Fruit fly (Drosophila melanogaster) whole organism, prepupa: ENCODE results near the gene CG42450.

Experiments
- CG10631 ChIP-seq: fragments of 200-800 bp; sonication (Bioruptor generic); optimal IDR thresholded peaks from 2 replicates; lab custom pipeline; 2016; ENCODE audit warnings: missing biosample characterization, missing genetic modification characterization
- CG10669 ChIP-seq: fragments of 200-800 bp; sonication (Bioruptor generic); optimal IDR thresholded peaks from 3 replicates; lab custom pipeline; 2018; ENCODE audit warnings: missing biosample characterization, mild to moderate bottlenecking, missing genetic modification characterization, moderate library complexity
- CG11294 ChIP-seq: fragments of 200-800 bp; sonication (Bioruptor generic); IDR thresholded peaks from 2 replicates; pipeline ENCODE4 v1.3.6; 2022; ENCODE audit warnings: missing biosample characterization, missing genetic modification characterization
- CG15336 ChIP-seq: fragments of 200-800 bp; sonication (Bioruptor generic); IDR thresholded peaks from 2 replicates; pipeline ENCODE4 v1.3.6; 2022; ENCODE audit warnings: missing biosample characterization, missing genetic modification characterization
- CG1621 ChIP-seq: fragments of 200-800 bp; sonication (Bioruptor generic); optimal IDR thresholded peaks from 3 replicates; lab custom pipeline; 2018; ENCODE audit warnings: missing biosample characterization, mild to moderate bottlenecking, missing genetic modification characterization
- CG16779 ChIP-seq: fragments of 200-800 bp; sonication (Bioruptor generic); optimal IDR thresholded peaks from 3 replicates; lab custom pipeline; 2017; ENCODE audit warnings: missing biosample characterization, mild to moderate bottlenecking, missing genetic modification characterization
- CG3032 ChIP-seq: fragments of 200-800 bp; optimal IDR thresholded peaks from 2 replicates; lab custom pipeline; 2019; ENCODE audit warnings: missing biosample characterization, mild to moderate bottlenecking, missing genetic modification characterization, moderate library complexity
- CG31627 ChIP-seq: fragments of 200-800 bp; sonication (Bioruptor generic); optimal IDR thresholded peaks from 3 replicates; lab custom pipeline; 2016; ENCODE audit warnings: missing biosample characterization, missing genetic modification characterization
- CG3919 ChIP-seq: fragments of 200-800 bp; sonication (Bioruptor generic); optimal IDR thresholded peaks from 3 replicates; lab custom pipeline; 2016; ENCODE audit warnings: missing biosample characterization, missing genetic modification characterization
- CG6163 ChIP-seq: fragments of 200-800 bp; sonication (Bioruptor generic); IDR thresholded peaks from 3 replicates; pipeline ENCODE4 v1.3.6; 2022; ENCODE audit warnings: missing biosample characterization, missing genetic modification characterization
- CG6792 ChIP-seq: fragments of 200-800 bp; sonication (Bioruptor generic); optimal IDR thresholded peaks from 3 replicates; lab custom pipeline; 2016; ENCODE audit warnings: missing biosample characterization, missing genetic modification characterization
- CG6808 ChIP-seq: fragments of 200-800 bp; sonication (Bioruptor generic); optimal IDR thresholded peaks from 3 replicates; lab custom pipeline; 2017; ENCODE audit warnings: missing biosample characterization, missing genetic modification characterization, mild to moderate bottlenecking, moderate library complexity, missing genetic modification reagents
- CG6854 ChIP-seq: fragments of 200-800 bp; sonication (Bioruptor generic); optimal IDR thresholded peaks from 2 replicates; lab custom pipeline; 2017; ENCODE audit warnings: missing biosample characterization, mild to moderate bottlenecking, missing genetic modification characterization
- CG8632 ChIP-seq: fragments of 200-800 bp; sonication (Bioruptor generic); optimal IDR thresholded peaks from 3 replicates; lab custom pipeline; 2016; ENCODE audit warnings: missing biosample characterization, missing genetic modification characterization
- CG9139 ChIP-seq: fragments of 200-800 bp; sonication (Bioruptor generic); optimal IDR thresholded peaks from 3 replicates; lab custom pipeline; 2017; ENCODE audit warnings: missing biosample characterization, mild to moderate bottlenecking, missing genetic modification characterization
- Eip78C ChIP-seq: fragments of 200-800 bp; sonication (Bioruptor generic); peaks from one replicate; lab custom pipeline; 2016; ENCODE audit warnings: missing biosample characterization, missing genetic modification characterization
- Ets21C ChIP-seq: fragments of 200-800 bp; sonication (Bioruptor generic); optimal IDR thresholded peaks from 3 replicates; lab custom pipeline; 2016; ENCODE audit warnings: missing biosample characterization, missing genetic modification characterization
- Gug ChIP-seq: fragments of 200-800 bp; sonication (Bioruptor generic); IDR thresholded peaks from 2 replicates; pipeline ENCODE4 v1.3.6; 2022; ENCODE audit warnings: missing biosample characterization, missing genetic modification characterization
- Hr4 ChIP-seq: fragments of 200-800 bp; sonication (Bioruptor generic); optimal IDR thresholded peaks from 3 replicates; lab custom pipeline; 2016; ENCODE audit warnings: missing biosample characterization, missing genetic modification characterization
- Lpt ChIP-seq: fragments of 200-800 bp; sonication (Bioruptor generic); optimal IDR thresholded peaks from 3 replicates; lab custom pipeline; 2016; ENCODE audit warnings: missing biosample characterization, missing genetic modification characterization
- Sox102F ChIP-seq: fragments of 200-800 bp; sonication (Bioruptor generic); optimal IDR thresholded peaks from 2 replicates; lab custom pipeline; 2016; ENCODE audit warnings: missing biosample characterization, mild to moderate bottlenecking, missing genetic modification characterization
- Sox14 ChIP-seq: fragments of 200-800 bp; sonication (Bioruptor generic); optimal IDR thresholded peaks from 3 replicates; lab custom pipeline; 2016; ENCODE audit warnings: missing biosample characterization, missing genetic modification characterization
- achi ChIP-seq: fragments of 200-800 bp; sonication (Bioruptor generic); optimal IDR thresholded peaks from 3 replicates; lab custom pipeline; 2016; ENCODE audit warnings: missing biosample characterization, missing genetic modification characterization
- cyc ChIP-seq: fragments of 200-800 bp; sonication (Bioruptor generic); optimal IDR thresholded peaks from 3 replicates; lab custom pipeline; 2016; ENCODE audit warnings: missing biosample characterization, missing genetic modification characterization
- dsx ChIP-seq: fragments of 200-800 bp; optimal IDR thresholded peaks from 3 replicates; lab custom pipeline; 2019; ENCODE audit warnings: missing biosample characterization, mild to moderate bottlenecking, missing genetic modification characterization, moderate library complexity; ENCODE audit not compliant: poor library complexity, severe bottlenecking
- eg ChIP-seq: fragments of 200-800 bp; sonication (Bioruptor generic); IDR thresholded peaks from 3 replicates; pipeline ENCODE4 v1.3.6; 2022; ENCODE audit warnings: missing biosample characterization, missing genetic modification characterization
- esn ChIP-seq: fragments of 200-800 bp; sonication (Bioruptor generic); optimal IDR thresholded peaks from 2 replicates; lab custom pipeline; 2016; ENCODE audit warnings: missing biosample characterization, mild to moderate bottlenecking, missing genetic modification characterization, moderate library complexity
- fd85E ChIP-seq: fragments of 200-800 bp; sonication (Bioruptor generic); optimal IDR thresholded peaks from 3 replicates; lab custom pipeline; 2016; ENCODE audit warnings: missing biosample characterization, missing genetic modification characterization
- fkh ChIP-seq: fragments of 200-800 bp; sonication (Bioruptor generic); optimal IDR thresholded peaks from 3 replicates; lab custom pipeline; 2017; ENCODE audit warnings: missing biosample characterization, mild to moderate bottlenecking, missing genetic modification characterization, moderate library complexity
- lz ChIP-seq: fragments of 200-800 bp; sonication (Bioruptor generic); optimal IDR thresholded peaks from 3 replicates; lab custom pipeline; 2016; ENCODE audit warnings: missing biosample characterization, missing genetic modification characterization
- ss ChIP-seq, 2 experiments: fragments of 200-800 bp; sonication (Bioruptor generic); optimal IDR thresholded peaks; 2 replicates in 1 of 2; 3 replicates in 1 of 2; lab custom pipeline; 2017 to 2018; ENCODE audit warnings: mild to moderate bottlenecking in 2 of 2, missing biosample characterization in 2 of 2, missing genetic modification characterization in 2 of 2, moderate library complexity in 1 of 2
- svp ChIP-seq: fragments of 200-800 bp; sonication (Bioruptor generic); peaks from one replicate; lab custom pipeline; 2016; ENCODE audit warnings: missing biosample characterization, missing genetic modification characterization
- topi ChIP-seq: fragments of 200-800 bp; sonication (Bioruptor generic); optimal IDR thresholded peaks from 3 replicates; lab custom pipeline; 2016; ENCODE audit warnings: missing biosample characterization, missing genetic modification characterization

The CG42450 gene

dm6 chrX:18857916-18858315 lies 44.8 kb downstream of the CG42450 start, which contains the start of gene Usp39:
Gene Usp39, plus strand, starts transcription at chrX:18858203.
- no peak for TF ChIP-seq Ets21C (GFP tag; lab: Kevin White, UChicago)
- no peak for TF ChIP-seq CG10669 (GFP tag; lab: Kevin White, UChicago)
- peak; percentile 83 for TF ChIP-seq achi
- TF ChIP-seq cyc (GFP tag; lab: Kevin White, UChicago) = peak; percentile 5
- TF ChIP-seq CG8632 (GFP tag; lab: Kevin White, UChicago) = no peak
- peak; percentile 33 for TF ChIP-seq esn (GFP tag; lab: Kevin White, UChicago)
- TF ChIP-seq CG9139 (GFP tag; lab: Kevin White, UChicago) = no peak
- peak; percentile 10 for TF ChIP-seq lz (GFP tag; lab: Kevin White, UChicago)
- TF ChIP-seq CG31627 = peak; percentile 31
- TF ChIP-seq CG6854 = no peak
- TF ChIP-seq CG16779 (tag; lab: Kevin White, UChicago) = no peak
- no peak for TF ChIP-seq Lpt (GFP tag; lab: Kevin White, UChicago)

dm6 chrX:18860074-18860473 lies 47.0 kb downstream of the CG42450 start, which contains the start of gene CG32544:
Gene CG32544, plus strand, starts transcription at chrX:18860284.
- TF ChIP-seq Hr4 = no peak
- no peak for TF ChIP-seq lz (GFP tag; lab: Kevin White, UChicago)
- TF ChIP-seq eg (GFP tag; lab: Robert Waterston, UW) = no peak
- TF ChIP-seq dsx (GFP tag; lab: Kevin White, UChicago) = no peak
- TF ChIP-seq Gug = no peak
- no peak for TF ChIP-seq CG3919 (GFP tag; lab: Kevin White, UChicago)
- TF ChIP-seq, all 60 proteins: peak for 0

dm6 chrX:18863748-18864482 lies 50.8 kb downstream of the CG42450 start, which contains the start of the genes CG7326 and Dora:
Gene CG7326, minus strand, starts transcription at chrX:18863776.
Gene Dora, plus strand, starts transcription at chrX:18863950.
- TF ChIP-seq fkh (peak; percentile 29), Sox14 (GFP tag; lab: Kevin White, UChicago) (peak; percentile 19), Sox102F (GFP tag; lab: Kevin White, UChicago) (no peak), CG6163 (GFP tag; lab: Robert Waterston, UW) (peak; percentile 55; the same call in 2 of the 3 replicates), dsx (GFP tag; lab: Kevin White, UChicago) (peak; percentile 15), ss (GFP tag; optimal IDR thresholded peaks at IDR 0.05; lab: Kevin White, UChicago) (peak; percentile 47 to 55), topi (GFP tag; lab: Kevin White, UChicago) (no peak), CG6792 (GFP tag; lab: Kevin White, UChicago) (no peak), CG6854 (no peak), Eip78C (GFP tag; lab: Kevin White, UChicago) (peak; percentile 67), CG15336 (GFP tag; lab: Robert Waterston, UW) (no peak), svp (GFP tag; lab: Kevin White, UChicago) (peak; percentile 77), CG6808 (GFP tag; lab: Kevin White, UChicago) (peak; percentile 11)

DNA sequence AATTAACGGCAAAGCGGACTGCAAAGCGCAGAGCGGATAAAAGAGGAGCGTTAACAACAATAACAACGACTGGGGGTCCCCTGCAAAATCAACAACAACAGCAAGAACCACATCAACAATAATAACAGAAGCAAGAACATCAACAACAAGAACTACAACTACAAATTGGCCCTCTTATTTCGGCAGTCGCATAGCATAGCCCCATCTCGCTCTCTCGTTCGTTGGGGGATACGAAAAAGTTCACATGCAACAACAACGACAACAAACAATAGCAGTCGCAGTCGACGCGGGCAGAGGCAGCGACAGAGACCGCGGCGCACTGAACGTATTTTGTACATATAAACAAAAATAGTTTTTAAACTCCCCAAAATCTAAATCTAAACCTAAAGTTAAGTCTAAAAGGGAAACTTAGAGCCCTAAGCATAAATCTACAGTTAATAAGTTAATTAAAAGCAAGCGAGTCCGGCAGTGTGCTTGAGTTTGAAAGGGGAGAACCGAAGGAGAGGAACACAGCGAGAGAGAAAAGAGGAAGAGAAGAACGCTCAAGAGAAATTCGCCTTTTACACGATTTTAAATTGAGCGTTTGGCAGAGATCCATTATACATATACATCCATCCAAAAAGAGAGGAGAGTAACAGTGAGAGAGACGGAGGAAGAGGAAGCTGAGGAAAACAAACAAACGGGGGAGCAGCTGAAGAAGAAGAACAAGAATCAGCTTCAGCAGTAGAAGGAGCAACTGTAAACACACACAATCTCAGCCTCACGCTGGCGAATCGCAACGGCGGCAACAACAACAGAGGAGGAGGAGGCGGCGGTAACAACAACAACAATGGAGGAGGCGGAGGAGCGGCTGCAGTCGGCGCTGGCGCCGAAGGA lies 51.6 kb downstream of the CG42450 start:
- TF ChIP-seq fd85E (no peak), Hr4 (no peak), CG6854 (peak; percentile 24), CG3032 (tag; lab: Kevin White, UChicago) (no peak), cyc (GFP tag; lab: Kevin White, UChicago) (no peak), dsx (GFP tag; lab: Kevin White, UChicago) (no peak), CG10631 (GFP tag; lab: Kevin White, UChicago) (no peak), Lpt (GFP tag; lab: Kevin White, UChicago) (peak; percentile 0), CG1621 (no peak), fkh (peak; percentile 45), ss (GFP tag; optimal IDR thresholded peaks at IDR 0.05; lab: Kevin White, UChicago) (no peak), CG11294 (no peak), Eip78C (GFP tag; lab: Kevin White, UChicago) (peak; percentile 53), CG6163 (GFP tag; lab: Robert Waterston, UW) (peak; percentile 54; the same call in 1 of the 3 replicates)
